Fruit fly (Drosophila melanogaster) whole organism, embryonic: ENCODE data around the gene CG6912.

Experiments used
- Asciz ChIP-seq: fragments of 200-800 bp; sonication (Bioruptor generic); optimal IDR thresholded peaks from 2 replicates; lab custom pipeline; 2017; ENCODE audit warnings: missing biosample characterization, mild to moderate bottlenecking, missing genetic modification characterization, missing genetic modification reagents
- CG10267 ChIP-seq: fragments of 200-800 bp; sonication (Bioruptor generic); optimal IDR thresholded peaks from 2 replicates; lab custom pipeline; 2018; ENCODE audit warnings: missing biosample characterization, mild to moderate bottlenecking, missing genetic modification characterization, moderate library complexity
- CG10979 ChIP-seq: fragments of 200-800 bp; sonication (Bioruptor generic); optimal IDR thresholded peaks from 2 replicates; lab custom pipeline; 2018; ENCODE audit warnings: missing biosample characterization, mild to moderate bottlenecking, missing genetic modification characterization, moderate library complexity
- CG11085 ChIP-seq: fragments of 200-800 bp; sonication (Bioruptor generic); IDR thresholded peaks from 2 replicates; pipeline ENCODE4 v1.3.6; 2022; ENCODE audit warnings: missing biosample characterization, missing genetic modification characterization
- CG11456 ChIP-seq: fragments of 200-800 bp; sonication (Bioruptor generic); IDR thresholded peaks from 3 replicates; pipeline ENCODE4 v1.3.6; 2022; ENCODE audit warnings: missing biosample characterization, missing genetic modification characterization
- CG1233 ChIP-seq: fragments of 200-800 bp; sonication (Bioruptor generic); optimal IDR thresholded peaks from 4 replicates; lab custom pipeline; 2018; ENCODE audit warnings: missing biosample characterization, mild to moderate bottlenecking, missing genetic modification characterization
- CG12391 ChIP-seq: fragments of 200-800 bp; sonication (Bioruptor generic); optimal IDR thresholded peaks from 3 replicates; lab custom pipeline; 2018; ENCODE audit warnings: missing biosample characterization, mild to moderate bottlenecking, missing genetic modification characterization, moderate library complexity
- CG12769 ChIP-seq: fragments of 200-800 bp; sonication (Bioruptor generic); optimal IDR thresholded peaks from 2 replicates; lab custom pipeline; 2019; ENCODE audit warnings: missing biosample characterization, mild to moderate bottlenecking, missing genetic modification characterization, moderate library complexity
- CG14441 ChIP-seq: fragments of 200-800 bp; sonication (Bioruptor generic); IDR thresholded peaks from 2 replicates; pipeline ENCODE4 v1.3.6; 2022; ENCODE audit warnings: missing biosample characterization, missing genetic modification characterization
- CG15269 ChIP-seq: fragments of 200-800 bp; sonication (Bioruptor generic); optimal IDR thresholded peaks from 2 replicates; lab custom pipeline; 2018; ENCODE audit warnings: missing biosample characterization, mild to moderate bottlenecking, missing genetic modification characterization, moderate library complexity
- CG1529 ChIP-seq: fragments of 200-800 bp; sonication (Bioruptor generic); optimal IDR thresholded peaks from 3 replicates; lab custom pipeline; 2018; ENCODE audit warnings: missing biosample characterization, missing genetic modification characterization
- CG1647 ChIP-seq: fragments of 200-800 bp; sonication (Bioruptor generic); optimal IDR thresholded peaks from 3 replicates; lab custom pipeline; 2016; ENCODE audit warnings: missing biosample characterization, missing genetic modification characterization
- CG17328 ChIP-seq: fragments of 200-800 bp; sonication (Bioruptor generic); IDR thresholded peaks from 2 replicates; pipeline ENCODE4 v1.3.6; 2022; ENCODE audit warnings: missing biosample characterization, missing genetic modification characterization
- CG1792 ChIP-seq: fragments of 200-800 bp; sonication (Bioruptor generic); optimal IDR thresholded peaks from 2 replicates; lab custom pipeline; 2016; ENCODE audit warnings: missing biosample characterization, missing genetic modification characterization
- CG2678 ChIP-seq: fragments of 200-800 bp; sonication (Bioruptor generic); optimal IDR thresholded peaks from 3 replicates; lab custom pipeline; 2019; ENCODE audit warnings: missing biosample characterization, mild to moderate bottlenecking, missing genetic modification characterization, moderate library complexity
- CG31224 ChIP-seq: fragments of 200-800 bp; sonication (Bioruptor generic); IDR thresholded peaks from 2 replicates; pipeline ENCODE4 v1.3.6; 2022; ENCODE audit warnings: missing biosample characterization, missing genetic modification characterization
- CG3281 ChIP-seq: fragments of 200-800 bp; sonication (Bioruptor generic); optimal IDR thresholded peaks from 3 replicates; lab custom pipeline; 2017; ENCODE audit warnings: missing biosample characterization, mild to moderate bottlenecking, missing genetic modification characterization
- CG3726 ChIP-seq: fragments of 200-800 bp; sonication (Bioruptor generic); IDR thresholded peaks from 3 replicates; pipeline ENCODE4, ENCODE4 v1.3.6; 2022; ENCODE audit warnings: missing biosample characterization, missing genetic modification characterization
- CG4360 ChIP-seq: fragments of 200-800 bp; sonication (Bioruptor generic); IDR thresholded peaks from 2 replicates; pipeline ENCODE4 v1.3.6; 2022; ENCODE audit warnings: missing biosample characterization, missing genetic modification characterization
- CG6175 ChIP-seq: fragments of 200-800 bp; sonication (Bioruptor generic); IDR thresholded peaks from 3 replicates; pipeline ENCODE4 v1.3.6; 2022; ENCODE audit warnings: missing biosample characterization, missing genetic modification characterization
- CG8924 ChIP-seq: fragments of 200-800 bp; optimal IDR thresholded peaks from 3 replicates; lab custom pipeline; 2019; ENCODE audit warnings: missing biosample characterization, mild to moderate bottlenecking, missing genetic modification characterization, moderate library complexity
- CHES-1-like ChIP-seq: fragments of 200-800 bp; sonication (Bioruptor generic); optimal IDR thresholded peaks from 2 replicates; lab custom pipeline; 2016; ENCODE audit warnings: missing biosample characterization, missing genetic modification characterization
- D ChIP-seq, 2 experiments: fragments of 200-800 bp in 1 of 2; fragments of >200 bp in 1 of 2; sonication (Bioruptor generic) in 1 of 2; optimal IDR thresholded peaks; 2 replicates in 1 of 2; 3 replicates in 1 of 2; lab custom pipeline; 2017; ENCODE audit warnings: mild to moderate bottlenecking in 1 of 2, missing biosample characterization in 1 of 2, missing genetic modification characterization in 1 of 2, missing genetic modification reagents in 1 of 2
- Dek ChIP-seq: fragments of 200-800 bp; sonication (Bioruptor generic); optimal IDR thresholded peaks from 3 replicates; lab custom pipeline; 2019; ENCODE audit warnings: missing biosample characterization, mild to moderate bottlenecking, missing genetic modification characterization, moderate library complexity
- H15 ChIP-seq: fragments of 200-800 bp; sonication (Bioruptor generic); IDR thresholded peaks from 3 replicates; pipeline ENCODE4 v1.3.6; 2022; ENCODE audit warnings: missing biosample characterization, missing genetic modification characterization
- Hand ChIP-seq: fragments of 200-800 bp; sonication (Bioruptor generic); optimal IDR thresholded peaks from 2 replicates; lab custom pipeline; 2017; ENCODE audit warnings: mild to moderate bottlenecking, missing biosample characterization, missing genetic modification reagents, missing genetic modification characterization
- Hmr ChIP-seq: fragments of 200-800 bp; sonication (Bioruptor generic); optimal IDR thresholded peaks from 3 replicates; lab custom pipeline; 2017; ENCODE audit warnings: mild to moderate bottlenecking, missing biosample characterization, missing genetic modification reagents, missing genetic modification characterization
- Hr3 ChIP-seq: fragments of 200-800 bp; sonication (Bioruptor generic); optimal IDR thresholded peaks from 3 replicates; lab custom pipeline; 2016; ENCODE audit warnings: missing biosample characterization, missing genetic modification characterization
- Med ChIP-seq: fragments of 200-800 bp; sonication (Bioruptor generic); peaks from one replicate; lab custom pipeline; 2016; ENCODE audit warnings: missing biosample characterization, missing genetic modification characterization, mild to moderate bottlenecking, inconsistent platforms, moderate library complexity
- NFAT ChIP-seq: fragments of 200-800 bp; sonication (Bioruptor generic); IDR thresholded peaks from 2 replicates; pipeline ENCODE4 v1.3.6; 2022; ENCODE audit warnings: missing biosample characterization, missing genetic modification characterization
- Sox102F ChIP-seq: fragments of 200-800 bp; sonication (Bioruptor generic); optimal IDR thresholded peaks from 2 replicates; lab custom pipeline; 2018; ENCODE audit warnings: missing biosample characterization, mild to moderate bottlenecking, missing genetic modification characterization, moderate library complexity
- cas ChIP-seq: fragments of 200-800 bp; sonication (Bioruptor generic); IDR thresholded peaks from 2 replicates; pipeline ENCODE4 v1.3.6; 2022; ENCODE audit warnings: missing biosample characterization, missing genetic modification characterization
- chinmo ChIP-seq: fragments of 200-800 bp; sonication (Bioruptor generic); IDR thresholded peaks from 4 replicates; pipeline ENCODE4 v1.3.6; 2022; ENCODE audit warnings: missing biosample characterization, missing genetic modification characterization; ENCODE audit not compliant: partially characterized antibody
- en ChIP-seq: fragments of 200-800 bp; sonication (Bioruptor generic); optimal IDR thresholded peaks from 2 replicates; lab custom pipeline; 2016; ENCODE audit warnings: missing biosample characterization, missing genetic modification characterization
- esg ChIP-seq: fragments of 200-800 bp; sonication (Bioruptor generic); conservative IDR thresholded peaks from 2 replicates; pipeline ENCODE4 v1.3.6; 2022; ENCODE audit warnings: missing biosample characterization, missing genetic modification characterization
- ewg ChIP-seq: fragments of 200-800 bp; sonication (Bioruptor generic); optimal IDR thresholded peaks from 3 replicates; lab custom pipeline; 2017; ENCODE audit warnings: mild to moderate bottlenecking, missing biosample characterization, missing genetic modification reagents, missing genetic modification characterization
- fd3F ChIP-seq: fragments of 200-800 bp; sonication (Bioruptor generic); optimal IDR thresholded peaks from 2 replicates; lab custom pipeline; 2018; ENCODE audit warnings: missing biosample characterization, mild to moderate bottlenecking, missing genetic modification characterization, moderate library complexity
- ham ChIP-seq: fragments of 200-800 bp; sonication (Bioruptor generic); IDR thresholded peaks from 2 replicates; pipeline ENCODE4 v1.3.6; 2022; ENCODE audit warnings: missing biosample characterization, missing genetic modification characterization
- mirr ChIP-seq: fragments of 200-800 bp; sonication (Bioruptor generic); optimal IDR thresholded peaks from 3 replicates; lab custom pipeline; 2018; ENCODE audit warnings: missing biosample characterization, mild to moderate bottlenecking, missing genetic modification characterization
- phol ChIP-seq: fragments of 200-800 bp; sonication (Bioruptor generic); optimal IDR thresholded peaks from 3 replicates; lab custom pipeline; 2018; ENCODE audit warnings: missing biosample characterization, mild to moderate bottlenecking, missing genetic modification characterization, moderate library complexity
- rib ChIP-seq: fragments of 200-800 bp; sonication (Bioruptor generic); IDR thresholded peaks from 2 replicates; pipeline ENCODE4 v1.3.6; 2022; ENCODE audit warnings: missing biosample characterization, missing genetic modification characterization
- row ChIP-seq: fragments of 200-800 bp; sonication (Bioruptor generic); IDR thresholded peaks from 3 replicates; pipeline ENCODE4 v1.3.6; 2022; ENCODE audit warnings: missing biosample characterization, missing genetic modification characterization
- salm ChIP-seq: fragments of 200-800 bp; sonication (Bioruptor generic); optimal IDR thresholded peaks from 2 replicates; lab custom pipeline; 2018; ENCODE audit warnings: missing biosample characterization, mild to moderate bottlenecking, missing genetic modification characterization
- seq ChIP-seq: fragments of 200-800 bp; sonication (Bioruptor generic); IDR thresholded peaks from 2 replicates; pipeline ENCODE4 v1.3.6; 2022; ENCODE audit warnings: missing biosample characterization, missing genetic modification characterization
- sr ChIP-seq: fragments of 200-800 bp; sonication (Bioruptor generic); IDR thresholded peaks from 3 replicates; pipeline ENCODE4 v1.3.6; 2022; ENCODE audit warnings: missing biosample characterization, missing genetic modification characterization
- tio ChIP-seq: fragments of 200-800 bp; sonication (Bioruptor generic); optimal IDR thresholded peaks from 2 replicates; lab custom pipeline; 2017; ENCODE audit warnings: missing biosample characterization, missing genetic modification characterization, inconsistent platforms
- unpg ChIP-seq: fragments of 200-800 bp; sonication (Bioruptor generic); optimal IDR thresholded peaks from 3 replicates; lab custom pipeline; 2018; ENCODE audit warnings: missing biosample characterization, mild to moderate bottlenecking, missing genetic modification characterization, moderate library complexity
- zfh1 ChIP-seq: fragments of 200-800 bp; sonication (Bioruptor generic); IDR thresholded peaks from 3 replicates; pipeline ENCODE4 v1.3.6; 2022; ENCODE audit warnings: missing biosample characterization, missing genetic modification characterization

The CG6912 gene

DNA sequence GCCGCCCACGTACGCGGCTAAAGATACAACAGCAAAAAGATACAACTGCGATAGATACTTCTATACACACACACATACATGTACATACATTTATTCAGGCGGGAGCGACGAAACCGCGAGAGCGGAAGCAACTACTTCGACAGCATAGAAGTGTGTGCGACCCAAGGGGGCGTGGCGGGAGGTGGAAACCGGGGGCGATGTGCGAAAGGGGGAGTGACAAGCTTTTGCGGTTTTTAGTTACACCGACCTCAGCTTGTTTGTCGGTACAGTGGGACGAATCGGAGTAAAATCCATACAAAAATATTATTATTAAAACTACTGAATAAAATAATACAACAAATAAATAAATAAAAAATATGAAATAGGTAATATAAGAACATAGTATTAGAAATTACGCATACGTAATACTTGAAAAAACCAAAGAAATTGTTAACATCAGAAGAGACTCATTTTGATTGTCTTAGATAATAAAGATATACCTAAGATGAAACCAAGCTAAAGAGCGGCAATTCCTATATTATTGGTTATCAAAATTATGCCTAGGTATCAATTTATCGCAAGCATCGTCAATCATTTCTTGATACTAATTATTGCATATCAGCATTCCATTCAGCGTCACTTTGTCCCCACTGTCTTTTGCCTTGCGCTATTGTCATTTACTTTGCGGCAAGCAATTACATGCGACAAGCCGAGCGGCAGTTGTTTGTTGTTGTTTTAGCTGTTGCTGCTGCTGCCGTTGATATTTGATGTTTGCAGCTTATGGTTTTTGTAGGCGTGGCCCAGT lies 8.0 kb downstream of the CG6912 start (continued):
- TF ChIP-seq row (GFP tag; lab: Robert Waterston, UW) (peak; percentile 51; the same call in 2 of the 3 replicates), CG12769 (tag; lab: Kevin White, UChicago) (peak; percentile 51), Asciz (peak; percentile 52), ewg (peak; percentile 13), ham (GFP tag; lab: Robert Waterston, UW) (no peak), phol (tag; lab: Kevin White, UChicago) (peak; percentile 60), D (optimal IDR thresholded peaks at IDR 0.05; lab: Kevin White, UChicago) (no peak), D (GFP tag; optimal IDR thresholded peaks at IDR 0.05; lab: Kevin White, UChicago) (peak; percentile 35), CG15269 (peak; percentile 56), CG1792 (GFP tag; lab: Kevin White, UChicago) (no peak), CG1233 (GFP tag; lab: Kevin White, UChicago) (peak; percentile 14), Hmr (GFP tag; lab: Kevin White, UChicago) (peak; percentile 71), CG12391 (tag; lab: Kevin White, UChicago) (peak; percentile 37), CHES-1-like (GFP tag; lab: Kevin White, UChicago) (no peak), CG1647 (GFP tag; lab: Kevin White, UChicago) (peak; percentile 5), CG10979 (tag; lab: Kevin White, UChicago) (peak; percentile 25), tio (peak; percentile 24), CG11456 (0 out of 3 replicates have a peak, but pooled peaks have one; percentile 16), rib (GFP tag; lab: Robert Waterston, UW) (peak; percentile 80), en (GFP tag; lab: Kevin White, UChicago) (no peak), esg (GFP tag; lab: Robert Waterston, UW) (peak; percentile 12; the same call in 1 of the 2 replicates), CG3281 (GFP tag; lab: Kevin White, UChicago) (peak; percentile 58), CG2678 (tag; lab: Kevin White, UChicago) (peak; percentile 75), fd3F (GFP tag; lab: Kevin White, UChicago) (no peak), Med (GFP tag; lab: Kevin White, UChicago) (peak; percentile 57), Dek (tag; lab: Kevin White, UChicago) (peak; percentile 24), CG3726 (peak; percentile 17; the same call in 1 of the 3 replicates), chinmo (GFP tag; lab: Robert Waterston, UW) (peak; percentile 76), Hand (GFP tag; lab: Kevin White, UChicago) (peak; percentile 16), Sox102F (peak; percentile 58), CG11085 (no peak), Hr3 (peak; percentile 16), NFAT (GFP tag; lab: Robert Waterston, UW) (0 out of 2 replicates have a peak, but pooled peaks have one; percentile 30), CG1529 (GFP tag; lab: Kevin White, UChicago) (no peak), CG10267 (tag; lab: Kevin White, UChicago) (peak; percentile 13), CG14441 (peak; percentile 32; the same call in 1 of the 2 replicates), unpg (GFP tag; lab: Kevin White, UChicago) (peak; percentile 24), zfh1 (GFP tag; lab: Robert Waterston, UW) (peak; percentile 9; the same call in 1 of the 3 replicates), cas (no peak), mirr (GFP tag; lab: Kevin White, UChicago) (peak; percentile 47), sr (GFP tag; lab: Robert Waterston, UW) (peak; percentile 62; the same call in 2 of the 3 replicates), CG17328 (GFP tag; lab: Robert Waterston, UW) (0 out of 2 replicates have a peak, but pooled peaks have one; percentile 15), CG8924 (tag; lab: Kevin White, UChicago) (peak; percentile 60), CG4360 (GFP tag; lab: Robert Waterston, UW) (0 out of 2 replicates have a peak, but pooled peaks have one; percentile 10), salm (no peak), H15 (GFP tag; lab: Robert Waterston, UW) (no peak), seq (GFP tag; lab: Robert Waterston, UW) (no peak), CG6175 (peak; percentile 70), CG31224 (GFP tag; lab: Robert Waterston, UW) (0 out of 2 replicates have a peak, but pooled peaks have one; percentile 5)
